Fruit fly (Drosophila melanogaster) whole organism, embryonic: Measurements from ENCODE around the gene SK.

Experiments
- Asciz ChIP-seq: fragments of 200-800 bp; sonication (Bioruptor generic); optimal IDR thresholded peaks from 2 replicates; lab custom pipeline; 2017; ENCODE audit warnings: missing biosample characterization, mild to moderate bottlenecking, missing genetic modification characterization, missing genetic modification reagents
- CG10267 ChIP-seq: fragments of 200-800 bp; sonication (Bioruptor generic); optimal IDR thresholded peaks from 2 replicates; lab custom pipeline; 2018; ENCODE audit warnings: missing biosample characterization, mild to moderate bottlenecking, missing genetic modification characterization, moderate library complexity
- CG10366 ChIP-seq: fragments of 200-800 bp; sonication (Bioruptor generic); IDR thresholded peaks from 2 replicates; pipeline ENCODE4 v1.3.6; 2022; ENCODE audit warnings: missing biosample characterization, missing genetic modification characterization
- CG12299 ChIP-seq: fragments of 200-800 bp; sonication (Bioruptor generic); optimal IDR thresholded peaks from 2 replicates; lab custom pipeline; 2018; ENCODE audit warnings: missing biosample characterization, mild to moderate bottlenecking, missing genetic modification characterization
- CG12391 ChIP-seq: fragments of 200-800 bp; sonication (Bioruptor generic); optimal IDR thresholded peaks from 3 replicates; lab custom pipeline; 2018; ENCODE audit warnings: missing biosample characterization, mild to moderate bottlenecking, missing genetic modification characterization, moderate library complexity
- CG15514 ChIP-seq: fragments of 200-800 bp; sonication (Bioruptor generic); optimal IDR thresholded peaks from 3 replicates; lab custom pipeline; 2017; ENCODE audit warnings: missing biosample characterization, missing genetic modification characterization, mild to moderate bottlenecking, moderate library complexity, missing genetic modification reagents
- CG17802 ChIP-seq: fragments of 200-800 bp; sonication (Bioruptor generic); optimal IDR thresholded peaks from 2 replicates; lab custom pipeline; 2018; ENCODE audit warnings: missing biosample characterization, mild to moderate bottlenecking, missing genetic modification characterization, moderate library complexity
- CG1832 ChIP-seq: fragments of 200-800 bp; sonication (Bioruptor generic); optimal IDR thresholded peaks from 2 replicates; lab custom pipeline; 2017; ENCODE audit warnings: missing biosample characterization, mild to moderate bottlenecking, missing genetic modification characterization, inconsistent platforms
- CG18476 ChIP-seq: fragments of 200-800 bp; sonication (Bioruptor generic); optimal IDR thresholded peaks from 2 replicates; lab custom pipeline; 2016; ENCODE audit warnings: missing biosample characterization, mild to moderate bottlenecking, missing genetic modification characterization
- CG2199 ChIP-seq: fragments of 200-800 bp; sonication (Bioruptor generic); IDR thresholded peaks from 3 replicates; pipeline ENCODE4 v1.3.6; 2022; ENCODE audit warnings: missing biosample characterization, missing genetic modification characterization
- CG2712 ChIP-seq: fragments of 200-800 bp; optimal IDR thresholded peaks from 3 replicates; lab custom pipeline; 2019; ENCODE audit warnings: missing biosample characterization, mild to moderate bottlenecking, missing genetic modification characterization, moderate library complexity
- CG30020 ChIP-seq: fragments of 200-800 bp; optimal IDR thresholded peaks from 2 replicates; lab custom pipeline; 2019; ENCODE audit warnings: missing biosample characterization, mild to moderate bottlenecking, missing genetic modification characterization, moderate library complexity
- CG30403 ChIP-seq: fragments of 200-800 bp; sonication (Bioruptor generic); optimal IDR thresholded peaks from 3 replicates; lab custom pipeline; 2016; ENCODE audit warnings: missing biosample characterization, missing genetic modification characterization
- CG33557 ChIP-seq: fragments of 200-800 bp; sonication (Bioruptor generic); optimal IDR thresholded peaks from 2 replicates; lab custom pipeline; 2019; ENCODE audit warnings: missing biosample characterization, mild to moderate bottlenecking, missing genetic modification characterization, moderate library complexity
- CG5180 ChIP-seq: fragments of 200-800 bp; sonication (Bioruptor generic); optimal IDR thresholded peaks from 3 replicates; lab custom pipeline; 2017; ENCODE audit warnings: missing biosample characterization, missing genetic modification characterization, mild to moderate bottlenecking, moderate library complexity, missing genetic modification reagents
- CG6654 ChIP-seq: fragments of 200-800 bp; sonication (Bioruptor generic); optimal IDR thresholded peaks from 2 replicates; lab custom pipeline; 2017; ENCODE audit warnings: missing biosample characterization, mild to moderate bottlenecking, missing genetic modification characterization
- CG7963 ChIP-seq: fragments of 200-800 bp; sonication (Bioruptor generic); IDR thresholded peaks from 3 replicates; pipeline ENCODE4 v1.3.6; 2022; ENCODE audit warnings: missing biosample characterization, missing genetic modification characterization; ENCODE audit not compliant: partially characterized antibody
- CTCF ChIP-seq: fragments of 200-800 bp; sonication (Bioruptor generic); optimal IDR thresholded peaks from 2 replicates; lab custom pipeline; 2017; ENCODE audit warnings: missing biosample characterization, mild to moderate bottlenecking, missing genetic modification characterization, moderate library complexity
- ERR ChIP-seq: fragments of 200-800 bp; sonication (Bioruptor generic); optimal IDR thresholded peaks from 2 replicates; lab custom pipeline; 2016; ENCODE audit warnings: missing biosample characterization, missing genetic modification characterization
- Eip74EF ChIP-seq, 2 experiments: fragments of 200-800 bp in 1 of 2; fragments of >200 bp in 1 of 2; sonication (Bioruptor generic) in 1 of 2; optimal IDR thresholded peaks; 2 replicates each; lab custom pipeline; 2017 to 2019; ENCODE audit warnings: missing biosample characterization in 2 of 2, missing genetic modification characterization in 2 of 2, mild to moderate bottlenecking in 1 of 2, moderate library complexity in 1 of 2
- GATAe ChIP-seq: fragments of 200-800 bp; sonication (Bioruptor generic); conservative IDR thresholded peaks from 2 replicates; pipeline ENCODE4 v1.3.6; 2022; ENCODE audit warnings: missing biosample characterization, missing genetic modification characterization
- HmgZ ChIP-seq: fragments of 200-800 bp; sonication (Bioruptor generic); optimal IDR thresholded peaks from 2 replicates; lab custom pipeline; 2018; ENCODE audit warnings: missing biosample characterization, mild to moderate bottlenecking, missing genetic modification characterization
- Hr3 ChIP-seq: fragments of 200-800 bp; sonication (Bioruptor generic); optimal IDR thresholded peaks from 3 replicates; lab custom pipeline; 2016; ENCODE audit warnings: missing biosample characterization, missing genetic modification characterization
- Max ChIP-seq: fragments of 200-800 bp; sonication (Bioruptor generic); optimal IDR thresholded peaks from 2 replicates; lab custom pipeline; 2016; ENCODE audit warnings: missing biosample characterization, mild to moderate bottlenecking, missing genetic modification characterization
- NFAT ChIP-seq: fragments of 200-800 bp; sonication (Bioruptor generic); IDR thresholded peaks from 2 replicates; pipeline ENCODE4 v1.3.6; 2022; ENCODE audit warnings: missing biosample characterization, missing genetic modification characterization
- Nf-YA ChIP-seq: fragments of 200-800 bp; sonication (Bioruptor generic); IDR thresholded peaks from 2 replicates; pipeline ENCODE4 v1.3.6; 2022; ENCODE audit warnings: missing biosample characterization, missing genetic modification characterization
- Pdp1 ChIP-seq, 2 experiments: fragments of 200-800 bp; sonication (Bioruptor generic); optimal IDR thresholded peaks; 3 replicates each; lab custom pipeline; 2016; ENCODE audit warnings: missing biosample characterization in 2 of 2, missing genetic modification characterization in 2 of 2, mild to moderate bottlenecking in 1 of 2, moderate library complexity in 1 of 2
- Sox100B ChIP-seq: fragments of 200-800 bp; sonication (Bioruptor generic); optimal IDR thresholded peaks from 3 replicates; lab custom pipeline; 2018; ENCODE audit warnings: missing biosample characterization, mild to moderate bottlenecking, missing genetic modification characterization
- Spps ChIP-seq: fragments of 200-800 bp; sonication (Bioruptor generic); optimal IDR thresholded peaks from 2 replicates; lab custom pipeline; 2018; ENCODE audit warnings: missing biosample characterization, mild to moderate bottlenecking, missing genetic modification characterization
- TFAM ChIP-seq: fragments of 200-800 bp; sonication (Bioruptor generic); optimal IDR thresholded peaks from 2 replicates; lab custom pipeline; 2017; ENCODE audit warnings: missing biosample characterization, missing genetic modification characterization, inconsistent platforms
- Vsx1 ChIP-seq: fragments of 200-800 bp; sonication (Bioruptor generic); optimal IDR thresholded peaks from 2 replicates; lab custom pipeline; 2017; ENCODE audit warnings: missing biosample characterization, mild to moderate bottlenecking, missing genetic modification characterization, missing genetic modification reagents
- br ChIP-seq: fragments of >200 bp; optimal IDR thresholded peaks from 2 replicates; lab custom pipeline; 2017
- cato ChIP-seq: fragments of 200-800 bp; sonication (Bioruptor generic); optimal IDR thresholded peaks from 2 replicates; lab custom pipeline; 2016; ENCODE audit warnings: missing biosample characterization, missing genetic modification characterization, borderline replicate concordance
- cwo ChIP-seq: fragments of 200-800 bp; sonication (Bioruptor generic); optimal IDR thresholded peaks from 3 replicates; lab custom pipeline; 2017; ENCODE audit warnings: missing biosample characterization, missing genetic modification characterization, mild to moderate bottlenecking, moderate library complexity, missing genetic modification reagents
- ems ChIP-seq: fragments of 200-800 bp; sonication (Bioruptor generic); optimal IDR thresholded peaks from 3 replicates; lab custom pipeline; 2016; ENCODE audit warnings: missing biosample characterization, missing genetic modification characterization
- h ChIP-seq: fragments of >200 bp; optimal IDR thresholded peaks from 2 replicates; lab custom pipeline; 2017
- hb ChIP-seq: fragments of 200-800 bp; sonication (Bioruptor generic); IDR thresholded peaks from 3 replicates; pipeline ENCODE4 v1.3.6; 2022; ENCODE audit warnings: missing biosample characterization, missing genetic modification characterization; ENCODE audit not compliant: partially characterized antibody
- klu ChIP-seq: fragments of 200-800 bp; sonication (Bioruptor generic); IDR thresholded peaks from 2 replicates; pipeline ENCODE4 v1.3.6; 2022; ENCODE audit warnings: missing biosample characterization, missing genetic modification characterization
- lov ChIP-seq, 2 experiments: fragments of 200-800 bp in 1 of 2; fragments of >200 bp in 1 of 2; sonication (Bioruptor generic) in 1 of 2; IDR thresholded peaks in 1 of 2; optimal IDR thresholded peaks in 1 of 2; 2 replicates in 1 of 2; 3 replicates in 1 of 2; pipeline versions ENCODE4 v1.3.6 to Lab custom; 2017 to 2022; ENCODE audit warnings: missing biosample characterization in 1 of 2, missing genetic modification characterization in 1 of 2
- nerfin-2 ChIP-seq: fragments of 200-800 bp; sonication (Bioruptor generic); IDR thresholded peaks from 2 replicates; pipeline ENCODE4 v1.3.6; 2022; ENCODE audit warnings: missing biosample characterization, missing genetic modification characterization; ENCODE audit not compliant: partially characterized antibody
- phol ChIP-seq: fragments of 200-800 bp; sonication (Bioruptor generic); optimal IDR thresholded peaks from 3 replicates; lab custom pipeline; 2018; ENCODE audit warnings: missing biosample characterization, mild to moderate bottlenecking, missing genetic modification characterization, moderate library complexity
- pita ChIP-seq: fragments of 200-800 bp; sonication (Bioruptor generic); optimal IDR thresholded peaks from 2 replicates; lab custom pipeline; 2017; ENCODE audit warnings: missing biosample characterization, mild to moderate bottlenecking, missing genetic modification characterization
- seq ChIP-seq: fragments of 200-800 bp; sonication (Bioruptor generic); IDR thresholded peaks from 2 replicates; pipeline ENCODE4 v1.3.6; 2022; ENCODE audit warnings: missing biosample characterization, missing genetic modification characterization
- slou ChIP-seq: fragments of 200-800 bp; sonication (Bioruptor generic); optimal IDR thresholded peaks from 3 replicates; lab custom pipeline; 2016; ENCODE audit warnings: missing biosample characterization, missing genetic modification characterization
- tgo ChIP-seq: fragments of 200-800 bp; sonication (Bioruptor generic); IDR thresholded peaks from 3 replicates; pipeline ENCODE4 v1.3.6; 2022; ENCODE audit warnings: missing biosample characterization, missing genetic modification characterization
- tna ChIP-seq: fragments of 200-800 bp; sonication (Bioruptor generic); IDR thresholded peaks from 2 replicates; pipeline ENCODE4 v1.3.6; 2022; ENCODE audit warnings: missing biosample characterization, missing genetic modification characterization; ENCODE audit not compliant: partially characterized antibody
- vfl ChIP-seq: fragments of 200-800 bp; sonication (Bioruptor generic); optimal IDR thresholded peaks from 2 replicates; lab custom pipeline; 2016; ENCODE audit warnings: missing biosample characterization, missing genetic modification characterization
- z ChIP-seq: fragments of 200-800 bp; sonication (Bioruptor generic); IDR thresholded peaks from 3 replicates; pipeline ENCODE4 v1.3.6; 2022; ENCODE audit warnings: missing biosample characterization, missing genetic modification characterization

SK gene

dm6 chrX:5429778-5430576, 89.9 kb downstream of the SK start (continued):
- TF ChIP-seq Hr3 (GFP tag; lab: Kevin White, UChicago) (peak; percentile 64), CG2712 (tag; lab: Kevin White, UChicago) (peak; percentile 61), Asciz (peak; percentile 43), klu (GFP tag; lab: Robert Waterston, UW) (peak; percentile 74; the same call in 1 of the 2 replicates), tna (no peak), CG10366 (no peak; the same call in none of the 2 replicates), Eip74EF (GFP tag; optimal IDR thresholded peaks at IDR 0.05; lab: Kevin White, UChicago) (peak in 1 of 2 experiments; percentile 62), Max (GFP tag; lab: Kevin White, UChicago) (peak; percentile 73), HmgZ (peak; percentile 71), CG17802 (tag; lab: Kevin White, UChicago) (no peak), CG6654 (peak; percentile 5), Vsx1 (peak; percentile 55), CTCF (GFP tag; lab: Kevin White, UChicago) (no peak), CG1832 (no peak), seq (GFP tag; lab: Robert Waterston, UW) (peak; percentile 83), CG30020 (tag; lab: Kevin White, UChicago) (no peak), CG18476 (peak; percentile 51), phol (tag; lab: Kevin White, UChicago) (peak; percentile 71), pita (GFP tag; lab: Kevin White, UChicago) (no peak), CG7963 (no peak), vfl (GFP tag; lab: Kevin White, UChicago) (peak; percentile 39), CG33557 (no peak), cato (peak; percentile 49), lov (optimal IDR thresholded peaks at IDR 0.05; lab: Kevin White, UChicago) (no peak), lov (GFP tag; IDR thresholded peaks at IDR 0.05; lab: Robert Waterston, UW) (no peak; the same call in 2 of the 3 replicates), z (GFP tag; lab: Robert Waterston, UW) (no peak), cwo (GFP tag; lab: Kevin White, UChicago) (peak; percentile 83), CG10267 (tag; lab: Kevin White, UChicago) (peak; percentile 44), CG12391 (peak; percentile 73), h (no peak), Spps (tag; lab: Kevin White, UChicago) (no peak), CG30403 (GFP tag; lab: Kevin White, UChicago) (peak; percentile 89), Pdp1 (GFP tag; optimal IDR thresholded peaks at IDR 0.05; lab: Kevin White, UChicago) (peak; percentile 70 to 79), tgo (GFP tag; lab: Robert Waterston, UW) (peak; percentile 87), NFAT (GFP tag; lab: Robert Waterston, UW) (peak; percentile 81), CG5180 (GFP tag; lab: Kevin White, UChicago) (peak; percentile 52), CG12299 (tag; lab: Kevin White, UChicago) (peak; percentile 74), hb (GFP tag; lab: Robert Waterston, UW) (no peak), GATAe (peak; percentile 57; the same call in 1 of the 2 replicates), CG2199 (GFP tag; lab: Robert Waterston, UW) (no peak), ERR (GFP tag; lab: Kevin White, UChicago) (peak; percentile 43), slou (GFP tag; lab: Kevin White, UChicago) (peak; percentile 67), Sox100B (GFP tag; lab: Kevin White, UChicago) (peak; percentile 77), CG15514 (GFP tag; lab: Kevin White, UChicago) (peak; percentile 75), br (lab: Kevin White, UChicago) (no peak), TFAM (GFP tag; lab: Kevin White, UChicago) (no peak), ems (GFP tag; lab: Kevin White, UChicago) (peak; percentile 78), Nf-YA (peak; percentile 30; the same call in 1 of the 2 replicates), nerfin-2 (GFP tag; lab: Robert Waterston, UW) (no peak)
